Fruit fly (Drosophila melanogaster) whole organism, prepupa: ENCODE data around the gene syd.

Experiments
- Blimp-1 ChIP-seq: fragments of 200-800 bp; sonication (Bioruptor generic); optimal IDR thresholded peaks from 3 replicates; lab custom pipeline; 2017; ENCODE audit warnings: missing biosample characterization, missing genetic modification characterization, mild to moderate bottlenecking, moderate library complexity, missing genetic modification reagents
- CG10631 ChIP-seq: fragments of 200-800 bp; sonication (Bioruptor generic); optimal IDR thresholded peaks from 2 replicates; lab custom pipeline; 2016; ENCODE audit warnings: missing biosample characterization, missing genetic modification characterization
- CG11294 ChIP-seq: fragments of 200-800 bp; sonication (Bioruptor generic); IDR thresholded peaks from 2 replicates; pipeline ENCODE4 v1.3.6; 2022; ENCODE audit warnings: missing biosample characterization, missing genetic modification characterization
- CG11762 ChIP-seq: fragments of 200-800 bp; sonication (Bioruptor generic); optimal IDR thresholded peaks from 3 replicates; lab custom pipeline; 2016; ENCODE audit warnings: missing biosample characterization, missing genetic modification characterization; ENCODE audit not compliant: insufficient read depth
- CG11902 ChIP-seq: fragments of 200-800 bp; sonication (Bioruptor generic); optimal IDR thresholded peaks from 3 replicates; lab custom pipeline; 2016; ENCODE audit warnings: missing biosample characterization, missing genetic modification characterization
- CG1621 ChIP-seq: fragments of 200-800 bp; sonication (Bioruptor generic); optimal IDR thresholded peaks from 3 replicates; lab custom pipeline; 2018; ENCODE audit warnings: missing biosample characterization, mild to moderate bottlenecking, missing genetic modification characterization
- CG16779 ChIP-seq: fragments of 200-800 bp; sonication (Bioruptor generic); optimal IDR thresholded peaks from 3 replicates; lab custom pipeline; 2017; ENCODE audit warnings: missing biosample characterization, mild to moderate bottlenecking, missing genetic modification characterization
- CG3032 ChIP-seq: fragments of 200-800 bp; optimal IDR thresholded peaks from 2 replicates; lab custom pipeline; 2019; ENCODE audit warnings: missing biosample characterization, mild to moderate bottlenecking, missing genetic modification characterization, moderate library complexity
- CG31627 ChIP-seq: fragments of 200-800 bp; sonication (Bioruptor generic); optimal IDR thresholded peaks from 3 replicates; lab custom pipeline; 2016; ENCODE audit warnings: missing biosample characterization, missing genetic modification characterization
- CG32006 ChIP-seq: fragments of 200-800 bp; sonication (Bioruptor generic); optimal IDR thresholded peaks from 3 replicates; lab custom pipeline; 2017; ENCODE audit warnings: missing biosample characterization, mild to moderate bottlenecking, missing genetic modification characterization
- CG34406 ChIP-seq: fragments of 200-800 bp; sonication (Bioruptor generic); optimal IDR thresholded peaks from 3 replicates; lab custom pipeline; 2016; ENCODE audit warnings: missing biosample characterization, missing genetic modification characterization
- CG3919 ChIP-seq: fragments of 200-800 bp; sonication (Bioruptor generic); optimal IDR thresholded peaks from 3 replicates; lab custom pipeline; 2016; ENCODE audit warnings: missing biosample characterization, missing genetic modification characterization
- CG6163 ChIP-seq: fragments of 200-800 bp; sonication (Bioruptor generic); IDR thresholded peaks from 3 replicates; pipeline ENCODE4 v1.3.6; 2022; ENCODE audit warnings: missing biosample characterization, missing genetic modification characterization
- CG6276 ChIP-seq: fragments of 200-800 bp; sonication (Bioruptor generic); optimal IDR thresholded peaks from 2 replicates; lab custom pipeline; 2017; ENCODE audit warnings: missing biosample characterization, mild to moderate bottlenecking, missing genetic modification characterization
- CG6808 ChIP-seq: fragments of 200-800 bp; sonication (Bioruptor generic); optimal IDR thresholded peaks from 3 replicates; lab custom pipeline; 2017; ENCODE audit warnings: missing biosample characterization, missing genetic modification characterization, mild to moderate bottlenecking, moderate library complexity, missing genetic modification reagents
- CG6854 ChIP-seq: fragments of 200-800 bp; sonication (Bioruptor generic); optimal IDR thresholded peaks from 2 replicates; lab custom pipeline; 2017; ENCODE audit warnings: missing biosample characterization, mild to moderate bottlenecking, missing genetic modification characterization
- CG7368 ChIP-seq: fragments of 200-800 bp; sonication (Bioruptor generic); optimal IDR thresholded peaks from 3 replicates; lab custom pipeline; 2016; ENCODE audit warnings: missing biosample characterization, missing genetic modification characterization
- CG8119 ChIP-seq: fragments of 200-800 bp; sonication (Bioruptor generic); IDR thresholded peaks from 3 replicates; pipeline ENCODE4 v1.3.6; 2022; ENCODE audit warnings: missing biosample characterization, missing genetic modification characterization
- CG8319 ChIP-seq: fragments of 200-800 bp; sonication (Bioruptor generic); optimal IDR thresholded peaks from 3 replicates; lab custom pipeline; 2016; ENCODE audit warnings: missing biosample characterization, missing genetic modification characterization
- CG8632 ChIP-seq: fragments of 200-800 bp; sonication (Bioruptor generic); optimal IDR thresholded peaks from 3 replicates; lab custom pipeline; 2016; ENCODE audit warnings: missing biosample characterization, missing genetic modification characterization
- CG9139 ChIP-seq: fragments of 200-800 bp; sonication (Bioruptor generic); optimal IDR thresholded peaks from 3 replicates; lab custom pipeline; 2017; ENCODE audit warnings: missing biosample characterization, mild to moderate bottlenecking, missing genetic modification characterization
- Eip75B ChIP-seq: fragments of 200-800 bp; sonication (Bioruptor generic); optimal IDR thresholded peaks from 3 replicates; lab custom pipeline; 2016; ENCODE audit warnings: missing biosample characterization, missing genetic modification characterization
- Eip78C ChIP-seq: fragments of 200-800 bp; sonication (Bioruptor generic); peaks from one replicate; lab custom pipeline; 2016; ENCODE audit warnings: missing biosample characterization, missing genetic modification characterization
- Eip93F ChIP-seq: fragments of 200-800 bp; sonication (Bioruptor generic); optimal IDR thresholded peaks from 2 replicates; lab custom pipeline; 2016; ENCODE audit warnings: missing biosample characterization, mild to moderate bottlenecking, missing genetic modification characterization
- Gug ChIP-seq: fragments of 200-800 bp; sonication (Bioruptor generic); IDR thresholded peaks from 2 replicates; pipeline ENCODE4 v1.3.6; 2022; ENCODE audit warnings: missing biosample characterization, missing genetic modification characterization
- Hr39 ChIP-seq: fragments of 200-800 bp; sonication (Bioruptor generic); optimal IDR thresholded peaks from 2 replicates; lab custom pipeline; 2016; ENCODE audit warnings: missing biosample characterization, missing genetic modification characterization
- Hr4 ChIP-seq: fragments of 200-800 bp; sonication (Bioruptor generic); optimal IDR thresholded peaks from 3 replicates; lab custom pipeline; 2016; ENCODE audit warnings: missing biosample characterization, missing genetic modification characterization
- Lpt ChIP-seq: fragments of 200-800 bp; sonication (Bioruptor generic); optimal IDR thresholded peaks from 3 replicates; lab custom pipeline; 2016; ENCODE audit warnings: missing biosample characterization, missing genetic modification characterization
- Met ChIP-seq: fragments of 200-800 bp; sonication (Bioruptor generic); optimal IDR thresholded peaks from 3 replicates; lab custom pipeline; 2016; ENCODE audit warnings: missing biosample characterization, missing genetic modification characterization
- OdsH ChIP-seq: fragments of 200-800 bp; sonication (Bioruptor generic); optimal IDR thresholded peaks from 3 replicates; lab custom pipeline; 2016; ENCODE audit warnings: missing biosample characterization, missing genetic modification characterization
- Smox ChIP-seq: fragments of 200-800 bp; sonication (Bioruptor generic); optimal IDR thresholded peaks from 3 replicates; lab custom pipeline; 2016; ENCODE audit warnings: missing biosample characterization, missing genetic modification characterization
- Sox102F ChIP-seq: fragments of 200-800 bp; sonication (Bioruptor generic); optimal IDR thresholded peaks from 2 replicates; lab custom pipeline; 2016; ENCODE audit warnings: missing biosample characterization, mild to moderate bottlenecking, missing genetic modification characterization
- Sox14 ChIP-seq: fragments of 200-800 bp; sonication (Bioruptor generic); optimal IDR thresholded peaks from 3 replicates; lab custom pipeline; 2016; ENCODE audit warnings: missing biosample characterization, missing genetic modification characterization
- Sox15 ChIP-seq: fragments of 200-800 bp; sonication (Bioruptor generic); optimal IDR thresholded peaks from 3 replicates; lab custom pipeline; 2016; ENCODE audit warnings: missing biosample characterization, missing genetic modification characterization
- achi ChIP-seq: fragments of 200-800 bp; sonication (Bioruptor generic); optimal IDR thresholded peaks from 3 replicates; lab custom pipeline; 2016; ENCODE audit warnings: missing biosample characterization, missing genetic modification characterization
- acj6 ChIP-seq: fragments of 200-800 bp; sonication (Bioruptor generic); optimal IDR thresholded peaks from 3 replicates; lab custom pipeline; 2016; ENCODE audit warnings: missing biosample characterization, missing genetic modification characterization
- cyc ChIP-seq: fragments of 200-800 bp; sonication (Bioruptor generic); optimal IDR thresholded peaks from 3 replicates; lab custom pipeline; 2016; ENCODE audit warnings: missing biosample characterization, missing genetic modification characterization
- dac ChIP-seq: fragments of 200-800 bp; sonication (Bioruptor generic); optimal IDR thresholded peaks from 2 replicates; lab custom pipeline; 2017; ENCODE audit warnings: missing biosample characterization, mild to moderate bottlenecking, missing genetic modification characterization
- dsx ChIP-seq: fragments of 200-800 bp; optimal IDR thresholded peaks from 3 replicates; lab custom pipeline; 2019; ENCODE audit warnings: missing biosample characterization, mild to moderate bottlenecking, missing genetic modification characterization, moderate library complexity; ENCODE audit not compliant: poor library complexity, severe bottlenecking
- eg ChIP-seq: fragments of 200-800 bp; sonication (Bioruptor generic); IDR thresholded peaks from 3 replicates; pipeline ENCODE4 v1.3.6; 2022; ENCODE audit warnings: missing biosample characterization, missing genetic modification characterization
- esn ChIP-seq: fragments of 200-800 bp; sonication (Bioruptor generic); optimal IDR thresholded peaks from 2 replicates; lab custom pipeline; 2016; ENCODE audit warnings: missing biosample characterization, mild to moderate bottlenecking, missing genetic modification characterization, moderate library complexity
- fd59A ChIP-seq: fragments of 200-800 bp; sonication (Bioruptor generic); optimal IDR thresholded peaks from 2 replicates; lab custom pipeline; 2017; ENCODE audit warnings: missing biosample characterization, mild to moderate bottlenecking, missing genetic modification characterization, missing genetic modification reagents
- fkh ChIP-seq: fragments of 200-800 bp; sonication (Bioruptor generic); optimal IDR thresholded peaks from 3 replicates; lab custom pipeline; 2017; ENCODE audit warnings: missing biosample characterization, mild to moderate bottlenecking, missing genetic modification characterization, moderate library complexity
- lz ChIP-seq: fragments of 200-800 bp; sonication (Bioruptor generic); optimal IDR thresholded peaks from 3 replicates; lab custom pipeline; 2016; ENCODE audit warnings: missing biosample characterization, missing genetic modification characterization
- net ChIP-seq: fragments of 200-800 bp; sonication (Bioruptor generic); optimal IDR thresholded peaks from 3 replicates; lab custom pipeline; 2016; ENCODE audit warnings: missing biosample characterization, missing genetic modification characterization
- pdm3 ChIP-seq: fragments of 200-800 bp; sonication (Bioruptor generic); optimal IDR thresholded peaks from 3 replicates; lab custom pipeline; 2016; ENCODE audit warnings: missing biosample characterization, missing genetic modification characterization
- salr ChIP-seq, 2 experiments: fragments of 200-800 bp; sonication (Bioruptor generic); optimal IDR thresholded peaks; 3 replicates each; lab custom pipeline; 2016 to 2018; ENCODE audit warnings: missing biosample characterization in 2 of 2, missing genetic modification characterization in 2 of 2, mild to moderate bottlenecking in 1 of 2
- spab ChIP-seq: fragments of 200-800 bp; sonication (Bioruptor generic); optimal IDR thresholded peaks from 2 replicates; lab custom pipeline; 2017; ENCODE audit warnings: missing biosample characterization, mild to moderate bottlenecking, missing genetic modification characterization, missing genetic modification reagents
- svp ChIP-seq: fragments of 200-800 bp; sonication (Bioruptor generic); peaks from one replicate; lab custom pipeline; 2016; ENCODE audit warnings: missing biosample characterization, missing genetic modification characterization
- topi ChIP-seq: fragments of 200-800 bp; sonication (Bioruptor generic); optimal IDR thresholded peaks from 3 replicates; lab custom pipeline; 2016; ENCODE audit warnings: missing biosample characterization, missing genetic modification characterization
- vri ChIP-seq: fragments of 200-800 bp; sonication (Bioruptor generic); optimal IDR thresholded peaks from 3 replicates; lab custom pipeline; 2016; ENCODE audit warnings: missing biosample characterization, mild to moderate bottlenecking, missing genetic modification characterization

The syd gene

DNA sequence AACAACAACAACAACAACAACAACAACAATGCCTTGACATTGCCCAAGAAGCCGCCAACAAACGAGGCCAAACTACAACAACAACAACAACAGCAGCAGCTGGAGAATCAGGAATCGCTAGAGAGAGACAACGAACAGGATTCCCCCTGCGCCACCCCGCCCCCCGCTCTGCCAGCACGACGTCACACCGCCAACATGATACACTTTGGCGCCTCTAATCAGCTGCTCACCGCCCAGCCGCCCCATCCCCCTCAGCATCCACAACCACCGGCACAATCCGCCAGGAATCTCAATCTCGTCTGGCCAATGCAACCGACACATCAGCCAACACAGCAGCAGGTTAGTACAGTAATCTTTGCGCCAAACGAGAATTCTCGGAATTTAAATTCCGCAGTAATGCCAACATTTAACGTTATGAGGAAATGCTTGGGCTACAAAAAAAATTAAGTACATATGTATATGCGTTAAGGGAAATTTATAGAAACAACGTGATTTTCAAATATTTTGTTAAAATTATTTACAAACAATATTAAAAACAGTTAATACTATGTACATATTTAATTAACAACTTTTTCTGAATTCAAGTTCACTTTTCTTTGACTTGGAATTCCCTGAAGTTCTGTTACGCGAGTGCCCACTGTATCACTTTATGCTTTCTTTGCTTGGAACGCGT, 66.1 kb downstream of the syd start:
- TF ChIP-seq achi: peak; percentile 86
- peak; percentile 74 for TF ChIP-seq CG34406
- no peak for TF ChIP-seq Eip93F (GFP tag; lab: Kevin White, UChicago)
- TF ChIP-seq CG8319 (GFP tag; lab: Kevin White, UChicago): peak; percentile 51
- peak; percentile 74 for TF ChIP-seq CG6276 (GFP tag; lab: Kevin White, UChicago)
- TF ChIP-seq CG1621 (tag; lab: Kevin White, UChicago): peak; percentile 23
- peak; percentile 72 for TF ChIP-seq CG8632
- peak; percentile 92 for TF ChIP-seq CG8119 (GFP tag; lab: Robert Waterston, UW)
- TF ChIP-seq Hr39 (GFP tag; lab: Kevin White, UChicago): peak; percentile 28
- peak; percentile 69 for TF ChIP-seq Sox14 (GFP tag; lab: Kevin White, UChicago)
- peak; percentile 44 for TF ChIP-seq Sox15 (GFP tag; lab: Kevin White, UChicago)
- peak; percentile 55 for TF ChIP-seq Sox102F
- TF ChIP-seq Met (GFP tag; lab: Kevin White, UChicago): peak; percentile 73
- TF ChIP-seq cyc (GFP tag; lab: Kevin White, UChicago): peak; percentile 51
- TF ChIP-seq CG16779 (tag; lab: Kevin White, UChicago): peak; percentile 62
- peak; percentile 94 for TF ChIP-seq CG32006 (GFP tag; lab: Kevin White, UChicago)
- TF ChIP-seq CG11902 (GFP tag; lab: Kevin White, UChicago): peak; percentile 51
- TF ChIP-seq CG6808: peak; percentile 81
- peak; percentile 61 for TF ChIP-seq Smox
- TF ChIP-seq CG7368 (GFP tag; lab: Kevin White, UChicago): peak; percentile 61
- peak; percentile 73 for TF ChIP-seq CG10631 (GFP tag; lab: Kevin White, UChicago)
- 0 out of 2 replicates have a peak, but pooled peaks have one; percentile 31 for TF ChIP-seq CG11294 (GFP tag; lab: Robert Waterston, UW)
- no peak for TF ChIP-seq fkh (GFP tag; lab: Kevin White, UChicago)
- TF ChIP-seq acj6 (GFP tag; lab: Kevin White, UChicago): peak; percentile 83
- TF ChIP-seq fd59A (GFP tag; lab: Kevin White, UChicago): peak; percentile 76
- peak; percentile 62 for TF ChIP-seq CG9139 (GFP tag; lab: Kevin White, UChicago)
- TF ChIP-seq CG11762 (GFP tag; lab: Kevin White, UChicago): peak; percentile 69
- TF ChIP-seq Lpt: peak; percentile 44
- peak; percentile 33 for TF ChIP-seq CG31627 (GFP tag; lab: Kevin White, UChicago)
- TF ChIP-seq pdm3 (GFP tag; lab: Kevin White, UChicago): peak; percentile 73
- peak; percentile 74 for TF ChIP-seq Gug (GFP tag; lab: Robert Waterston, UW)
- peak; percentile 80 for TF ChIP-seq spab (GFP tag; lab: Kevin White, UChicago)
- peak; percentile 83 for TF ChIP-seq Hr4
- TF ChIP-seq topi (GFP tag; lab: Kevin White, UChicago): peak; percentile 63
- TF ChIP-seq eg: peak; percentile 59; the same call in 2 of the 3 replicates
- peak; percentile 54 for TF ChIP-seq CG6854 (GFP tag; lab: Kevin White, UChicago)
- peak; percentile 83 for TF ChIP-seq svp
- TF ChIP-seq Blimp-1: no peak
- TF ChIP-seq CG3032 (tag; lab: Kevin White, UChicago): peak; percentile 82
- peak; percentile 76 for TF ChIP-seq esn (GFP tag; lab: Kevin White, UChicago)
- TF ChIP-seq CG6163 (GFP tag; lab: Robert Waterston, UW): peak; percentile 56
- TF ChIP-seq net (GFP tag; lab: Kevin White, UChicago): peak; percentile 72
- peak; percentile 77 for TF ChIP-seq OdsH (GFP tag; lab: Kevin White, UChicago)
- TF ChIP-seq Eip75B (GFP tag; lab: Kevin White, UChicago): peak; percentile 59
- TF ChIP-seq dsx: peak; percentile 66
- peak in 1 of 2 experiments; percentile 71 for TF ChIP-seq salr (GFP tag; optimal IDR thresholded peaks at IDR 0.05; lab: Kevin White, UChicago)
- TF ChIP-seq CG3919 (GFP tag; lab: Kevin White, UChicago): peak; percentile 82
- peak; percentile 62 for TF ChIP-seq dac (GFP tag; lab: Kevin White, UChicago)
- peak; percentile 96 for TF ChIP-seq Eip78C (GFP tag; lab: Kevin White, UChicago)
- TF ChIP-seq lz (GFP tag; lab: Kevin White, UChicago): peak; percentile 62
- peak; percentile 45 for TF ChIP-seq vri (GFP tag; lab: Kevin White, UChicago)
